Worm (Caenorhabditis elegans) whole organism, L2 larva: ENCODE measurements around the gene str-114.

ENCODE experiments used
- R02D3.7 ChIP-seq: fragments of 150-350 bp; optimal IDR thresholded peaks from 2 replicates; lab custom pipeline; 2014; ENCODE audit warnings: missing biosample characterization, missing genetic modification characterization
- blmp-1 ChIP-seq: sonication (generic microtip); optimal IDR thresholded peaks from 2 replicates; lab custom pipeline; 2017; ENCODE audit warnings: missing genetic modification characterization, mild to moderate bottlenecking, missing compliant biosample characterization, antibody characterized with exemption, moderate library complexity; ENCODE audit not compliant: insufficient read depth
- elt-1 ChIP-seq: fragments of 150-350 bp; optimal IDR thresholded peaks from 2 replicates; lab custom pipeline; 2014; ENCODE audit warnings: missing biosample characterization, missing genetic modification characterization
- fos-1 ChIP-seq: fragments of 150-350 bp; optimal IDR thresholded peaks from 2 replicates; lab custom pipeline; 2014; ENCODE audit warnings: missing biosample characterization, missing genetic modification characterization
- lin-13 ChIP-seq: fragments of 150-350 bp; optimal IDR thresholded peaks from 2 replicates; lab custom pipeline; 2014; ENCODE audit warnings: missing biosample characterization, missing genetic modification reagents, missing genetic modification characterization
- lsy-2 ChIP-seq, 2 experiments: fragments of 150-350 bp in 1 of 2; sonication (generic microtip) in 1 of 2; optimal IDR thresholded peaks; 2 replicates each; lab custom pipeline; 2014 to 2017; ENCODE audit warnings: missing biosample characterization in 2 of 2, missing genetic modification characterization in 2 of 2
- nhr-10 ChIP-seq: sonication (generic microtip); optimal IDR thresholded peaks from 2 replicates; lab custom pipeline; 2017; ENCODE audit warnings: missing biosample characterization, missing genetic modification characterization
- nhr-6 ChIP-seq: fragments of 150-350 bp; optimal IDR thresholded peaks from 2 replicates; lab custom pipeline; 2014; ENCODE audit warnings: missing biosample characterization, missing genetic modification characterization
- zag-1 ChIP-seq: fragments of 150-350 bp; optimal IDR thresholded peaks from 2 replicates; lab custom pipeline; 2014; ENCODE audit warnings: missing biosample characterization, missing genetic modification characterization

- no peak for TF ChIP-seq nhr-6
- no peak for TF ChIP-seq lin-13 (GFP tag; lab: Kevin White, UChicago)
- TF ChIP-seq zag-1 (tag; lab: Kevin White, UChicago) = no peak
- TF ChIP-seq blmp-1 = no peak
- no peak for TF ChIP-seq fos-1 (tag; lab: Kevin White, UChicago)
- no peak for TF ChIP-seq lsy-2 (tag; optimal IDR thresholded peaks at IDR 0.05; lab: Kevin White, UChicago)
- TF ChIP-seq R02D3.7 (tag; lab: Kevin White, UChicago) = no peak
- TF ChIP-seq elt-1 (tag; lab: Kevin White, UChicago) = no peak
- TF ChIP-seq nhr-10 = no peak
Measured at ce11 chrV:3606391-3606790, 43.2 kb upstream of the str-114 start.
